Worm (Caenorhabditis elegans) whole organism, young adult: ENCODE data around the gene aakg-2.

Experiments
- B0035.1 ChIP-seq: sonication (generic microtip); optimal IDR thresholded peaks from 2 replicates; lab custom pipeline; 2016; ENCODE audit warnings: missing genetic modification characterization, mild to moderate bottlenecking, missing compliant biosample characterization, missing genotype, missing genetic modification reagents
- B0336.3 ChIP-seq: fragments of 200-800 bp; sonication (Bioruptor generic); IDR thresholded peaks from 2 replicates; pipeline ENCODE4 v1.3.6; 2022; ENCODE audit warnings: missing genetic modification characterization, missing compliant biosample characterization
- C06A6.2 ChIP-seq: fragments of 200-800 bp; sonication (Bioruptor generic); conservative IDR thresholded peaks from 2 replicates; pipeline ENCODE4 v1.3.6; 2022; ENCODE audit warnings: missing genetic modification characterization, missing compliant biosample characterization
- D2030.7 ChIP-seq: fragments of 200-800 bp; sonication (Bioruptor generic); IDR thresholded peaks from 2 replicates; pipeline ENCODE4 v1.3.6; 2022; ENCODE audit warnings: missing genetic modification reagents, missing genetic modification characterization, missing compliant biosample characterization
- F10E7.11 ChIP-seq: sonication (generic microtip); optimal IDR thresholded peaks from 2 replicates; lab custom pipeline; 2017; ENCODE audit warnings: mild to moderate bottlenecking, missing genetic modification characterization, moderate library complexity, missing compliant biosample characterization
- F55B11.4 ChIP-seq: sonication (generic microtip); optimal IDR thresholded peaks from 2 replicates; lab custom pipeline; 2016; ENCODE audit warnings: missing compliant biosample characterization, missing genetic modification characterization, borderline replicate concordance; ENCODE audit not compliant: insufficient read depth
- F57A8.1 ChIP-seq: fragments of 200-800 bp; sonication (Bioruptor generic); optimal IDR thresholded peaks from 2 replicates; lab custom pipeline; 2018; ENCODE audit warnings: mild to moderate bottlenecking, missing genetic modification characterization, moderate library complexity, missing compliant biosample characterization
- T07F8.4 ChIP-seq: sonication (generic microtip); optimal IDR thresholded peaks from 2 replicates; lab custom pipeline; 2016; ENCODE audit warnings: mild to moderate bottlenecking, missing genetic modification characterization, moderate library complexity, missing compliant biosample characterization
- Y53F4B.3 ChIP-seq: fragments of 200-800 bp; sonication (Bioruptor generic); IDR thresholded peaks from 2 replicates; pipeline ENCODE4 v1.3.6; 2022; ENCODE audit warnings: missing genetic modification reagents, missing genetic modification characterization, missing compliant biosample characterization
- Y95B8A.8 ChIP-seq: fragments of 200-800 bp; sonication (Bioruptor generic); IDR thresholded peaks from 2 replicates; pipeline ENCODE4 v1.3.6; 2022; ENCODE audit warnings: missing genetic modification reagents, missing genetic modification characterization, missing compliant biosample characterization
- aptf-2 ChIP-seq: fragments of 200-800 bp; sonication (Bioruptor generic); conservative IDR thresholded peaks from 2 replicates; pipeline ENCODE4 v1.3.6; 2022; ENCODE audit warnings: missing genetic modification reagents, missing genetic modification characterization, missing compliant biosample characterization
- attf-3 ChIP-seq: fragments of 200-800 bp; sonication (Bioruptor generic); conservative IDR thresholded peaks from 2 replicates; pipeline ENCODE4 v1.3.6; 2022; ENCODE audit warnings: missing genetic modification reagents, missing genetic modification characterization, missing compliant biosample characterization
- bed-2 ChIP-seq: fragments of 200-800 bp; sonication (Bioruptor generic); IDR thresholded peaks from 2 replicates; pipeline ENCODE4 v1.3.6; 2022; ENCODE audit warnings: missing genetic modification reagents, missing genetic modification characterization, missing compliant biosample characterization
- cebp-1 ChIP-seq, 2 experiments: fragments of 200-800 bp in 1 of 2; sonication (Bioruptor generic) in 1 of 2; sonication (generic microtip) in 1 of 2; IDR thresholded peaks in 1 of 2; optimal IDR thresholded peaks in 1 of 2; 2 replicates each; pipeline versions ENCODE4 v1.3.6 to Lab custom; 2017 to 2022; ENCODE audit warnings: missing compliant biosample characterization in 2 of 2, missing genetic modification characterization in 2 of 2, mild to moderate bottlenecking in 1 of 2, missing genetic modification reagents in 1 of 2, moderate library complexity in 1 of 2
- ceh-79 ChIP-seq: sonication (generic microtip); optimal IDR thresholded peaks from 2 replicates; lab custom pipeline; 2017; ENCODE audit warnings: mild to moderate bottlenecking, missing genetic modification characterization, missing compliant biosample characterization
- ceh-91 ChIP-seq: fragments of 200-800 bp; sonication (Bioruptor generic); IDR thresholded peaks from 2 replicates; pipeline ENCODE4 v1.3.6; 2022; ENCODE audit warnings: missing genetic modification reagents, missing genetic modification characterization, missing compliant biosample characterization
- dox-1 ChIP-seq: fragments of 200-800 bp; sonication (Bioruptor generic); IDR thresholded peaks from 2 replicates; pipeline ENCODE4 v1.3.6; 2022; ENCODE audit warnings: missing genetic modification reagents, missing genetic modification characterization, missing compliant biosample characterization
- egrh-3 ChIP-seq: fragments of 200-800 bp; sonication (Bioruptor generic); IDR thresholded peaks from 2 replicates; pipeline ENCODE4 v1.3.6; 2022; ENCODE audit warnings: missing genetic modification reagents, missing genetic modification characterization, missing compliant biosample characterization
- ets-4 ChIP-seq: fragments of 200-800 bp; sonication (Bioruptor generic); optimal IDR thresholded peaks from 2 replicates; lab custom pipeline; 2018; ENCODE audit warnings: mild to moderate bottlenecking, missing genetic modification characterization, missing compliant biosample characterization
- fkh-3 ChIP-seq: sonication (generic microtip); optimal IDR thresholded peaks from 2 replicates; lab custom pipeline; 2016; ENCODE audit warnings: mild to moderate bottlenecking, missing genetic modification characterization, missing compliant biosample characterization
- gei-17 ChIP-seq: fragments of 200-800 bp; sonication (Bioruptor generic); optimal IDR thresholded peaks from 2 replicates; lab custom pipeline; 2018; ENCODE audit warnings: mild to moderate bottlenecking, missing genetic modification characterization, missing compliant biosample characterization
- hmg-1.2 ChIP-seq: fragments of 200-800 bp; sonication (Bioruptor generic); IDR thresholded peaks from 2 replicates; pipeline ENCODE4 v1.3.6; 2022; ENCODE audit warnings: missing genetic modification reagents, missing genetic modification characterization, missing compliant biosample characterization
- hrde-1 ChIP-seq: sonication (generic microtip); optimal IDR thresholded peaks from 2 replicates; lab custom pipeline; 2016; ENCODE audit warnings: missing genetic modification characterization, mild to moderate bottlenecking, missing compliant biosample characterization, moderate library complexity, missing genotype, missing genetic modification reagents, borderline replicate concordance
- hsf-1 ChIP-seq: fragments of 200-800 bp; sonication (Bioruptor generic); IDR thresholded peaks from 2 replicates; pipeline ENCODE4 v1.3.6; 2022; ENCODE audit warnings: missing genetic modification reagents, missing genetic modification characterization, missing compliant biosample characterization
- let-607 ChIP-seq, 2 experiments: fragments of 200-800 bp in 1 of 2; sonication (Bioruptor generic) in 1 of 2; sonication (generic microtip) in 1 of 2; optimal IDR thresholded peaks; 2 replicates each; lab custom pipeline; 2016 to 2018; ENCODE audit warnings: mild to moderate bottlenecking in 2 of 2, missing compliant biosample characterization in 2 of 2, missing genetic modification characterization in 2 of 2, moderate library complexity in 2 of 2, missing genotype in 1 of 2
- mel-28 ChIP-seq: sonication (generic microtip); optimal IDR thresholded peaks from 2 replicates; lab custom pipeline; 2016; ENCODE audit warnings: borderline replicate concordance, mild to moderate bottlenecking, missing genetic modification characterization, missing compliant biosample characterization
- nfyb-1 ChIP-seq: fragments of 200-800 bp; sonication (Bioruptor generic); IDR thresholded peaks from 2 replicates; pipeline ENCODE4 v1.3.6; 2022; ENCODE audit warnings: missing genetic modification reagents, missing genetic modification characterization, missing compliant biosample characterization
- nhr-80 ChIP-seq: sonication (generic microtip); optimal IDR thresholded peaks from 2 replicates; lab custom pipeline; 2016; ENCODE audit warnings: missing genetic modification characterization, missing compliant biosample characterization
- rcor-1 ChIP-seq: fragments of 200-800 bp; sonication (Bioruptor generic); IDR thresholded peaks from 2 replicates; pipeline ENCODE4 v1.3.6; 2022; ENCODE audit warnings: missing genetic modification reagents, missing genetic modification characterization, missing compliant biosample characterization
- repo-1 ChIP-seq: sonication (generic microtip); optimal IDR thresholded peaks from 2 replicates; lab custom pipeline; 2017; ENCODE audit warnings: mild to moderate bottlenecking, missing genetic modification characterization, missing compliant biosample characterization
- snpc-1.3 ChIP-seq: sonication (generic microtip); optimal IDR thresholded peaks from 2 replicates; lab custom pipeline; 2017; ENCODE audit warnings: missing genetic modification characterization, mild to moderate bottlenecking, missing compliant biosample characterization, antibody characterized with exemption, moderate library complexity, missing genotype, missing genetic modification reagents; ENCODE audit not compliant: insufficient read depth
- snpc-3.4 ChIP-seq: sonication (generic microtip); optimal IDR thresholded peaks from 2 replicates; lab custom pipeline; 2017; ENCODE audit warnings: missing genetic modification characterization, mild to moderate bottlenecking, missing compliant biosample characterization, antibody characterized with exemption, moderate library complexity, missing genotype, missing genetic modification reagents
- tlf-1 ChIP-seq: fragments of 200-800 bp; sonication (Bioruptor generic); optimal IDR thresholded peaks from 2 replicates; lab custom pipeline; 2018; ENCODE audit warnings: mild to moderate bottlenecking, missing genetic modification characterization, missing compliant biosample characterization
- zfh-2 ChIP-seq: fragments of 200-800 bp; sonication (Bioruptor generic); conservative IDR thresholded peaks from 2 replicates; pipeline ENCODE4 v1.3.6; 2022; ENCODE audit warnings: missing genetic modification reagents, missing genetic modification characterization, missing compliant biosample characterization
- zim-3 ChIP-seq: sonication (generic microtip); optimal IDR thresholded peaks from 2 replicates; lab custom pipeline; 2017; ENCODE audit warnings: mild to moderate bottlenecking, missing genetic modification characterization, moderate library complexity, missing compliant biosample characterization
- ztf-25 ChIP-seq: fragments of 200-800 bp; sonication (Bioruptor generic); IDR thresholded peaks from 2 replicates; pipeline ENCODE4 v1.3.6; 2022; ENCODE audit warnings: missing genetic modification reagents, missing genetic modification characterization, missing compliant biosample characterization
- ztf-28 ChIP-seq: fragments of 200-800 bp; sonication (Bioruptor generic); IDR thresholded peaks from 2 replicates; pipeline ENCODE4 v1.3.6; 2022; ENCODE audit warnings: missing genetic modification reagents, missing genetic modification characterization, missing compliant biosample characterization

aakg-2 gene

ce11 chrX:16865675-16866074 is 3.2 kb downstream of the aakg-2 start:
- no peak for TF ChIP-seq B0336.3
- TF ChIP-seq attf-3 (GFP tag; lab: Robert Waterston, UW) = no peak
- TF ChIP-seq nfyb-1 (GFP tag; lab: Robert Waterston, UW) = no peak
- no peak for TF ChIP-seq hrde-1 (tag; lab: Kevin White, UChicago)
- TF ChIP-seq zim-3 = no peak
- no peak for TF ChIP-seq B0035.1 (tag; lab: Kevin White, UChicago)
- no peak for TF ChIP-seq fkh-3 (tag; lab: Kevin White, UChicago)
- TF ChIP-seq let-607 (tag; optimal IDR thresholded peaks at IDR 0.05; lab: Kevin White, UChicago) = no peak
- no peak for TF ChIP-seq bed-2
- TF ChIP-seq rcor-1 = no peak
- TF ChIP-seq ets-4 (GFP tag; lab: Kevin White, UChicago) = no peak
- TF ChIP-seq ceh-91 (GFP tag; lab: Robert Waterston, UW) = no peak
- no peak for TF ChIP-seq F57A8.1 (GFP tag; lab: Kevin White, UChicago)
- TF ChIP-seq, all 124 proteins: peak for 0

- TF ChIP-seq nhr-80 (peak; percentile 50), zfh-2 (no peak)
- TF ChIP-seq, all 124 proteins: peak for 1
Observed at ce11 chrX:16865016-16865415, 3.8 kb downstream of the aakg-2 start.

ce11 chrX:16863320-16863719 is 5.5 kb downstream of the aakg-2 start:
- TF ChIP-seq Y95B8A.8 (GFP tag; lab: Robert Waterston, UW) (no peak), tlf-1 (no peak), hmg-1.2 (no peak), ztf-25 (GFP tag; lab: Robert Waterston, UW) (no peak), C06A6.2 (GFP tag; lab: Robert Waterston, UW) (no peak), T07F8.4 (tag; lab: Kevin White, UChicago) (no peak), ceh-91 (GFP tag; lab: Robert Waterston, UW) (no peak), ztf-28 (GFP tag; lab: Robert Waterston, UW) (no peak)

ce11 chrX:16859956-16860446 is 8.8 kb downstream of the aakg-2 start, which contains the start of gene T20F7.3:
Gene T20F7.3, plus strand, starts transcription at chrX:16860396.
- TF ChIP-seq cebp-1 (GFP tag; IDR thresholded peaks at IDR 0.05; lab: Robert Waterston, UW) (no peak), cebp-1 (tag; optimal IDR thresholded peaks at IDR 0.05; lab: Kevin White, UChicago) (no peak), F55B11.4 (tag; lab: Kevin White, UChicago) (no peak), nhr-80 (peak; percentile 65)

- TF ChIP-seq nfyb-1 (GFP tag; lab: Robert Waterston, UW) (0 out of 2 replicates have a peak, but pooled peaks have one; percentile 26), dox-1 (GFP tag; lab: Robert Waterston, UW) (peak; percentile 71), egrh-3 (GFP tag; lab: Robert Waterston, UW) (peak; percentile 63), hsf-1 (GFP tag; lab: Robert Waterston, UW) (peak; percentile 97)
- TF ChIP-seq, all 124 proteins: peak for 4; not testable (repeated sequence) for 120
Observed at ce11 chrX:16851372-16851771, 17.5 kb downstream of the aakg-2 start.

ce11 chrX:16844924-16845323 is 23.9 kb downstream of the aakg-2 start, which contains the start of gene F41G4.8:
Gene F41G4.8, minus strand, starts transcription at chrX:16845024.
- TF ChIP-seq snpc-1.3 (no peak), D2030.7 (GFP tag; lab: Robert Waterston, UW) (no peak), gei-17 (GFP tag; lab: Kevin White, UChicago) (no peak), Y53F4B.3 (GFP tag; lab: Robert Waterston, UW) (no peak), ceh-79 (no peak), repo-1 (no peak), aptf-2 (GFP tag; lab: Robert Waterston, UW) (no peak), F10E7.11 (tag; lab: Kevin White, UChicago) (no peak), mel-28 (no peak), Y95B8A.8 (GFP tag; lab: Robert Waterston, UW) (no peak), fkh-3 (tag; lab: Kevin White, UChicago) (no peak), snpc-3.4 (tag; lab: Kevin White, UChicago) (no peak)
